4 worm cellular contexts compared by ENCODE assay signal in the genomic region with DNA sequence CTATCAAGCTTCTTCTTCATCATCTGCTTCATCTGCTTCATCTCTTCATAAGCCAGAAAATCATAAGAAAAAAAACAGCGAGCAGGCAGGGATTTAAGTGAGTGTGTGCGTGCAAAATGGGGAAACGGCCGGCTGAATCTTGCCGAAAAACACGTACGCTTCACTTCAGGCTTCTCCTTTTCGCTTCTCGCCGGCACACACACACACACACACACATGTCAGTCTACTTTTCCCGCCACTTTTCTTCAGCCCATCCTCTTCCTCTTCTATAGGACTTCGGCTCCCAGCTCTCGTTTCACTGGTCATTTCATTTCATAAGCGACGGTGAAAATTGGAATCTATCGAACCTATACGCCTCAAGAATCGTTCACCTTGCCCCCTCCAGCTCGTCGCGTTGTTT.
TF ChIP-seq lines count a peak whose summit lies in the region.

No protein-coding gene starts in this region.

TF ChIP-seq in whole organism, L1 larva, 84 proteins besides CTCF, POLR2A, EP300 and RAD21:
- no peak for TF ChIP-seq mab-9 (GFP tag; IDR thresholded peaks at IDR 0.05; lab: Robert Waterston, UW)
- TF ChIP-seq nhr-28 (tag; optimal IDR thresholded peaks at IDR 0.05; lab: Kevin White, UChicago) = no peak
- TF ChIP-seq fkh-8 (tag; optimal IDR thresholded peaks at IDR 0.05; lab: Kevin White, UChicago) = peak; percentile 27
- no peak for TF ChIP-seq blmp-1 (tag; optimal IDR thresholded peaks at IDR 0.05; lab: Kevin White, UChicago)
- TF ChIP-seq dpl-1 (GFP tag; optimal IDR thresholded peaks at IDR 0.05; lab: Kevin White, UChicago) = peak in 1 of 3 experiments; percentile 11
- no peak for TF ChIP-seq nhr-20 (tag; optimal IDR thresholded peaks at IDR 0.05; lab: Kevin White, UChicago)
- TF ChIP-seq lin-14 (GFP tag; optimal IDR thresholded peaks at IDR 0.05; lab: Kevin White, UChicago) = peak; percentile 29
- TF ChIP-seq efl-1 (optimal IDR thresholded peaks at IDR 0.05; lab: Kevin White, UChicago) = no peak
- peak in 1 of 2 experiments; percentile 88 for TF ChIP-seq efl-1 (GFP tag; optimal IDR thresholded peaks at IDR 0.05 in 1 of 2; lab: Kevin White, UChicago)
- peak; percentile 6 for TF ChIP-seq dsc-1 (tag; optimal IDR thresholded peaks at IDR 0.05; lab: Kevin White, UChicago)

TF ChIP-seq in whole organism, L2 larva, 48 proteins besides CTCF, POLR2A, EP300 and RAD21:
- TF ChIP-seq nhr-129 (tag; optimal IDR thresholded peaks at IDR 0.05; lab: Kevin White, UChicago) (peak; percentile 67), lin-11 (tag; optimal IDR thresholded peaks at IDR 0.05; lab: Kevin White, UChicago) (peak; percentile 14), F13H6.1 (tag; optimal IDR thresholded peaks at IDR 0.05; lab: Kevin White, UChicago) (no peak), C34F6.9 (tag; optimal IDR thresholded peaks at IDR 0.05; lab: Kevin White, UChicago) (peak; percentile 40), nhr-23 (tag; optimal IDR thresholded peaks at IDR 0.05; lab: Kevin White, UChicago) (no peak)

TF ChIP-seq in whole organism, L4 larva, 104 proteins besides CTCF, POLR2A, EP300 and RAD21:
- TF ChIP-seq hmg-1.1 (GFP tag; IDR thresholded peaks at IDR 0.05; lab: Robert Waterston, UW) (0 out of 2 replicates have a peak, but pooled peaks have one; percentile 16), mxl-3 (GFP tag; optimal IDR thresholded peaks at IDR 0.05; lab: Kevin White, UChicago) (peak; percentile 46), hlh-30 (tag; optimal IDR thresholded peaks at IDR 0.05; lab: Kevin White, UChicago; ENCODE audit: insufficient read depth) (no peak), ama-1 (optimal IDR thresholded peaks at IDR 0.05; lab: Kevin White, UChicago) (no peak), jun-1 (tag; optimal IDR thresholded peaks at IDR 0.05; lab: Kevin White, UChicago) (no peak), ztf-7 (tag; optimal IDR thresholded peaks at IDR 0.05; lab: Kevin White, UChicago) (no peak), hif-1 (tag; optimal IDR thresholded peaks at IDR 0.05; lab: Kevin White, UChicago) (peak in 1 of 2 experiments; percentile 98), aha-1 (tag; lab: Kevin White, UChicago) (peak; percentile 98), spr-1 (tag; optimal IDR thresholded peaks at IDR 0.05; lab: Kevin White, UChicago) (no peak), F10B5.3 (tag; optimal IDR thresholded peaks at IDR 0.05; lab: Kevin White, UChicago) (no peak), unc-62 (GFP tag; optimal IDR thresholded peaks at IDR 0.05 in 1 of 2; lab: Kevin White, UChicago) (peak in 1 of 2 experiments; percentile 92), unc-62 (tag; optimal IDR thresholded peaks at IDR 0.05; lab: Kevin White, UChicago) (no peak), unc-39 (tag; optimal IDR thresholded peaks at IDR 0.05; lab: Kevin White, UChicago) (no peak), dve-1 (tag; optimal IDR thresholded peaks at IDR 0.05; lab: Kevin White, UChicago; ENCODE audit: insufficient read depth) (no peak)

TF ChIP-seq in whole organism, young adult, 124 proteins besides CTCF, POLR2A, EP300 and RAD21:
- TF ChIP-seq zfh-2 (GFP tag; conservative IDR thresholded peaks at IDR 0.05; lab: Robert Waterston, UW) = peak; percentile 50; the same call in 1 of the 2 replicates
- TF ChIP-seq ceh-91 (GFP tag; IDR thresholded peaks at IDR 0.05; lab: Robert Waterston, UW) = no peak
- TF ChIP-seq lin-26 (GFP tag; IDR thresholded peaks at IDR 0.05; lab: Robert Waterston, UW) = 0 out of 2 replicates have a peak, but pooled peaks have one; percentile 12
